Fruit fly (Drosophila melanogaster) whole organism, embryonic: ENCODE results near the gene CG14667.

ENCODE experiments used
- Aef1 ChIP-seq: fragments of 200-800 bp; sonication (Bioruptor generic); IDR thresholded peaks from 3 replicates; pipeline ENCODE4 v1.3.6; 2022; ENCODE audit warnings: missing biosample characterization, missing genetic modification characterization
- Asciz ChIP-seq: fragments of 200-800 bp; sonication (Bioruptor generic); optimal IDR thresholded peaks from 2 replicates; lab custom pipeline; 2017; ENCODE audit warnings: missing biosample characterization, mild to moderate bottlenecking, missing genetic modification characterization, missing genetic modification reagents
- Atf3 ChIP-seq: fragments of 200-800 bp; sonication (Bioruptor generic); optimal IDR thresholded peaks from 3 replicates; lab custom pipeline; 2016; ENCODE audit warnings: missing biosample characterization, missing genetic modification characterization
- CG10209 ChIP-seq: fragments of 200-800 bp; sonication (Bioruptor generic); optimal IDR thresholded peaks from 3 replicates; lab custom pipeline; 2017; ENCODE audit warnings: missing biosample characterization, mild to moderate bottlenecking, missing genetic modification characterization, missing genetic modification reagents
- CG10654 ChIP-seq: fragments of 200-800 bp; sonication (Bioruptor generic); optimal IDR thresholded peaks from 2 replicates; lab custom pipeline; 2016; ENCODE audit warnings: missing biosample characterization, missing genetic modification characterization
- CG10959 ChIP-seq: fragments of 200-800 bp; sonication (Bioruptor generic); IDR thresholded peaks from 2 replicates; pipeline ENCODE4 v1.3.6; 2022; ENCODE audit warnings: missing biosample characterization, missing genetic modification characterization
- CG1233 ChIP-seq: fragments of 200-800 bp; sonication (Bioruptor generic); optimal IDR thresholded peaks from 4 replicates; lab custom pipeline; 2018; ENCODE audit warnings: missing biosample characterization, mild to moderate bottlenecking, missing genetic modification characterization
- CG12659 ChIP-seq: fragments of 200-800 bp; sonication (Bioruptor generic); optimal IDR thresholded peaks from 3 replicates; lab custom pipeline; 2017; ENCODE audit warnings: mild to moderate bottlenecking, missing biosample characterization, missing genetic modification reagents, missing genetic modification characterization
- CG13296 ChIP-seq: fragments of 200-800 bp; sonication (Bioruptor generic); optimal IDR thresholded peaks from 3 replicates; lab custom pipeline; 2018; ENCODE audit warnings: missing biosample characterization, mild to moderate bottlenecking, missing genetic modification characterization
- CG15011 ChIP-seq: fragments of 200-800 bp; sonication (Bioruptor generic); optimal IDR thresholded peaks from 3 replicates; lab custom pipeline; 2018; ENCODE audit warnings: missing biosample characterization, mild to moderate bottlenecking, missing genetic modification characterization
- CG15601 ChIP-seq: fragments of 200-800 bp; sonication (Bioruptor generic); optimal IDR thresholded peaks from 3 replicates; lab custom pipeline; 2019; ENCODE audit warnings: missing biosample characterization, mild to moderate bottlenecking, missing genetic modification characterization, moderate library complexity
- CG30020 ChIP-seq: fragments of 200-800 bp; optimal IDR thresholded peaks from 2 replicates; lab custom pipeline; 2019; ENCODE audit warnings: missing biosample characterization, mild to moderate bottlenecking, missing genetic modification characterization, moderate library complexity
- CG3163 ChIP-seq: fragments of 200-800 bp; sonication (Bioruptor generic); optimal IDR thresholded peaks from 3 replicates; lab custom pipeline; 2016; ENCODE audit warnings: missing biosample characterization, missing genetic modification characterization
- CG3847 ChIP-seq: fragments of 200-800 bp; sonication (Bioruptor generic); IDR thresholded peaks from 2 replicates; pipeline ENCODE4 v1.3.6; 2022; ENCODE audit warnings: missing biosample characterization, missing genetic modification characterization
- CG4617 ChIP-seq: fragments of 200-800 bp; sonication (Bioruptor generic); optimal IDR thresholded peaks from 3 replicates; lab custom pipeline; 2016; ENCODE audit warnings: missing biosample characterization, missing genetic modification characterization, borderline replicate concordance
- CG4854 ChIP-seq: fragments of 200-800 bp; sonication (Bioruptor generic); optimal IDR thresholded peaks from 2 replicates; lab custom pipeline; 2016; ENCODE audit warnings: missing biosample characterization, missing genetic modification characterization, inconsistent platforms
- CG6175 ChIP-seq: fragments of 200-800 bp; sonication (Bioruptor generic); IDR thresholded peaks from 3 replicates; pipeline ENCODE4 v1.3.6; 2022; ENCODE audit warnings: missing biosample characterization, missing genetic modification characterization
- CG6654 ChIP-seq: fragments of 200-800 bp; sonication (Bioruptor generic); optimal IDR thresholded peaks from 2 replicates; lab custom pipeline; 2017; ENCODE audit warnings: missing biosample characterization, mild to moderate bottlenecking, missing genetic modification characterization
- CG6791 ChIP-seq: fragments of 200-800 bp; sonication (Bioruptor generic); IDR thresholded peaks from 3 replicates; pipeline ENCODE4 v1.3.6; 2022; ENCODE audit warnings: missing biosample characterization, missing genetic modification characterization; ENCODE audit not compliant: partially characterized antibody
- CG9215 ChIP-seq: fragments of 200-800 bp; sonication (Bioruptor generic); IDR thresholded peaks from 2 replicates; pipeline ENCODE4 v1.3.6; 2022; ENCODE audit warnings: missing biosample characterization, missing genetic modification characterization
- CG9437 ChIP-seq: fragments of 200-800 bp; sonication (Bioruptor generic); optimal IDR thresholded peaks from 2 replicates; lab custom pipeline; 2018; ENCODE audit warnings: missing biosample characterization, mild to moderate bottlenecking, missing genetic modification characterization
- CG9932 ChIP-seq: fragments of 200-800 bp; sonication (Bioruptor generic); IDR thresholded peaks from 2 replicates; pipeline ENCODE4 v1.3.6; 2022; ENCODE audit warnings: missing biosample characterization, missing genetic modification characterization
- Doc3 ChIP-seq: fragments of 200-800 bp; sonication (Bioruptor generic); IDR thresholded peaks from 3 replicates; pipeline ENCODE4 v1.3.6; 2022; ENCODE audit warnings: missing biosample characterization, missing genetic modification characterization; ENCODE audit not compliant: partially characterized antibody
- E2f1 ChIP-seq: fragments of 200-800 bp; sonication (Bioruptor generic); IDR thresholded peaks from 2 replicates; pipeline ENCODE4 v1.3.6; 2022; ENCODE audit warnings: missing biosample characterization, missing genetic modification characterization
- Eip74EF ChIP-seq, 2 experiments: fragments of 200-800 bp in 1 of 2; fragments of >200 bp in 1 of 2; sonication (Bioruptor generic) in 1 of 2; optimal IDR thresholded peaks; 2 replicates each; lab custom pipeline; 2017 to 2019; ENCODE audit warnings: missing biosample characterization in 2 of 2, missing genetic modification characterization in 2 of 2, mild to moderate bottlenecking in 1 of 2, moderate library complexity in 1 of 2
- GATAe ChIP-seq: fragments of 200-800 bp; sonication (Bioruptor generic); conservative IDR thresholded peaks from 2 replicates; pipeline ENCODE4 v1.3.6; 2022; ENCODE audit warnings: missing biosample characterization, missing genetic modification characterization
- Hmx ChIP-seq: fragments of 200-800 bp; sonication (Bioruptor generic); optimal IDR thresholded peaks from 2 replicates; lab custom pipeline; 2016; ENCODE audit warnings: missing biosample characterization, missing genetic modification characterization
- Kr ChIP-seq: fragments of 200-800 bp; sonication (Bioruptor generic); optimal IDR thresholded peaks from 2 replicates; lab custom pipeline; 2017; ENCODE audit warnings: missing biosample characterization, mild to moderate bottlenecking, missing genetic modification characterization
- Lpt ChIP-seq: fragments of >200 bp; optimal IDR thresholded peaks from 2 replicates; lab custom pipeline; 2018; ENCODE audit warnings: missing biosample characterization, missing genetic modification characterization
- Mad ChIP-seq: fragments of 200-800 bp; sonication (Bioruptor generic); optimal IDR thresholded peaks from 2 replicates; lab custom pipeline; 2016; ENCODE audit warnings: missing biosample characterization, missing genetic modification characterization
- NK7.1 ChIP-seq: fragments of 200-800 bp; sonication (Bioruptor generic); optimal IDR thresholded peaks from 3 replicates; lab custom pipeline; 2016; ENCODE audit warnings: missing biosample characterization, missing genetic modification characterization
- Sox102F ChIP-seq: fragments of 200-800 bp; sonication (Bioruptor generic); optimal IDR thresholded peaks from 2 replicates; lab custom pipeline; 2018; ENCODE audit warnings: missing biosample characterization, mild to moderate bottlenecking, missing genetic modification characterization, moderate library complexity
- Tbp ChIP-seq: fragments of >200 bp; optimal IDR thresholded peaks from 2 replicates; lab custom pipeline; 2018; ENCODE audit warnings: missing biosample characterization, missing genetic modification characterization
- YL-1 ChIP-seq: fragments of 200-800 bp; sonication (Bioruptor generic); optimal IDR thresholded peaks from 3 replicates; lab custom pipeline; 2017; ENCODE audit warnings: missing biosample characterization, mild to moderate bottlenecking, missing genetic modification characterization
- bab2 ChIP-seq: fragments of 200-800 bp; sonication (Bioruptor generic); optimal IDR thresholded peaks from 2 replicates; lab custom pipeline; 2016; ENCODE audit warnings: missing biosample characterization, missing genetic modification characterization
- cato ChIP-seq: fragments of 200-800 bp; sonication (Bioruptor generic); optimal IDR thresholded peaks from 2 replicates; lab custom pipeline; 2016; ENCODE audit warnings: missing biosample characterization, missing genetic modification characterization, borderline replicate concordance
- gcm ChIP-seq: fragments of 200-800 bp; sonication (Bioruptor generic); optimal IDR thresholded peaks from 2 replicates; lab custom pipeline; 2019; ENCODE audit warnings: missing biosample characterization, mild to moderate bottlenecking, missing genetic modification characterization, moderate library complexity
- hbn ChIP-seq: fragments of 200-800 bp; sonication (Bioruptor generic); IDR thresholded peaks from 2 replicates; pipeline ENCODE4 v1.3.6; 2022; ENCODE audit warnings: missing biosample characterization, missing genetic modification characterization; ENCODE audit not compliant: partially characterized antibody
- jumu ChIP-seq: fragments of 200-800 bp; sonication (Bioruptor generic); optimal IDR thresholded peaks from 3 replicates; lab custom pipeline; 2016; ENCODE audit warnings: missing biosample characterization, missing genetic modification characterization
- kay ChIP-seq: fragments of 200-800 bp; sonication (Bioruptor generic); optimal IDR thresholded peaks from 2 replicates; lab custom pipeline; 2016; ENCODE audit warnings: missing biosample characterization, missing genetic modification characterization
- lilli ChIP-seq: fragments of 200-800 bp; sonication (Bioruptor generic); optimal IDR thresholded peaks from 3 replicates; lab custom pipeline; 2016; ENCODE audit warnings: missing biosample characterization, missing genetic modification characterization
- odd ChIP-seq: fragments of 200-800 bp; sonication (Bioruptor generic); optimal IDR thresholded peaks from 2 replicates; lab custom pipeline; 2017; ENCODE audit warnings: missing biosample characterization, mild to moderate bottlenecking, missing genetic modification characterization
- onecut ChIP-seq: fragments of 200-800 bp; sonication (Bioruptor generic); IDR thresholded peaks from 2 replicates; pipeline ENCODE4 v1.3.6; 2022; ENCODE audit warnings: missing biosample characterization, missing genetic modification characterization
- pzg ChIP-seq: fragments of 200-800 bp; sonication (Bioruptor generic); optimal IDR thresholded peaks from 3 replicates; lab custom pipeline; 2018; ENCODE audit warnings: missing biosample characterization, mild to moderate bottlenecking, missing genetic modification characterization, moderate library complexity
- run ChIP-seq: fragments of 200-800 bp; sonication (Bioruptor generic); optimal IDR thresholded peaks from 3 replicates; lab custom pipeline; 2018; ENCODE audit warnings: missing biosample characterization, mild to moderate bottlenecking, missing genetic modification characterization
- salm ChIP-seq: fragments of 200-800 bp; sonication (Bioruptor generic); optimal IDR thresholded peaks from 2 replicates; lab custom pipeline; 2018; ENCODE audit warnings: missing biosample characterization, mild to moderate bottlenecking, missing genetic modification characterization
- slbo ChIP-seq: fragments of 200-800 bp; sonication (Bioruptor generic); IDR thresholded peaks from 2 replicates; pipeline ENCODE4 v1.3.6; 2022; ENCODE audit warnings: missing biosample characterization, missing genetic modification characterization
- so ChIP-seq: fragments of 200-800 bp; sonication (Bioruptor generic); IDR thresholded peaks from 3 replicates; pipeline ENCODE4 v1.3.6; 2022; ENCODE audit warnings: missing biosample characterization, missing genetic modification characterization
- unpg ChIP-seq: fragments of 200-800 bp; sonication (Bioruptor generic); optimal IDR thresholded peaks from 3 replicates; lab custom pipeline; 2018; ENCODE audit warnings: missing biosample characterization, mild to moderate bottlenecking, missing genetic modification characterization, moderate library complexity

The CG14667 gene

DNA sequence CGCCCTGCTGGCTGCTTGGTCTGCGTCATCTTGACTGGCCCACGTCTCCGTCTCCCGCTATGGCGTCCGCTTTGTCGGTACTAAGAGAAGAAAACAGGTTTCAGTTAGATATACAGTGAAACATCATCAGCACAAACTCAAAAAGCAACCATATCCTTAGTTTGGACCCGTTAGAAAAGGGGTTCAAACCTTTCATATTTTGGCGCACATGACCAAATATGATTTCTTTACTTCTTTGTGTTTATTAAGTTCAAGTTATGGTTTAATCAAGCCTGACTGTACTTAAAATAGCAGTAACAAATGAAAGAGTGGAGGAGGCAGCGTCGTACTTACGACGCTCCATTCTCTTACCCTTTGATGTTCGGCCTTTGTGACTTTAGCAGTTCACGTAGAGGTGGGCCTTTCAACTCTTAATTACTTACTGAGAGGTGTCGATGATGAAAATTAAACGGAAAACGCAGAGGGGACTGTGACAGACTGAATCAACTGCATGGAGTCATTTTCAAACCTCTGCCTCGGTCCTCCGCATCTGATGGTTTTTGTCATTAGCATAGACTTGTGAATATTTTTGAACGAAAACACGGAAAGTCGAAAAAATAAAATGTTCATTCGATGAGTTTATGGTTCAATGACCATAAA is 13.0 kb upstream of the CG14667 start (continued):
- peak; percentile 63 for TF ChIP-seq run
- TF ChIP-seq CG10654: peak; percentile 62
- TF ChIP-seq unpg (GFP tag; lab: Kevin White, UChicago): peak; percentile 85
- TF ChIP-seq CG9437 (GFP tag; lab: Kevin White, UChicago): peak; percentile 40
- TF ChIP-seq NK7.1 (GFP tag; lab: Kevin White, UChicago): peak; percentile 61
- peak; percentile 87 for TF ChIP-seq CG3847 (GFP tag; lab: Robert Waterston, UW)
- TF ChIP-seq CG6654 (GFP tag; lab: Kevin White, UChicago): peak; percentile 55
- peak; percentile 73 for TF ChIP-seq CG3163 (GFP tag; lab: Kevin White, UChicago)
- peak; percentile 65 for TF ChIP-seq CG4854 (GFP tag; lab: Kevin White, UChicago)
- TF ChIP-seq CG1233 (GFP tag; lab: Kevin White, UChicago): peak; percentile 61
- TF ChIP-seq jumu: peak; percentile 88
- peak; percentile 93 for TF ChIP-seq CG9932
- peak; percentile 82 for TF ChIP-seq CG10209
- TF ChIP-seq CG12659 (GFP tag; lab: Kevin White, UChicago): peak; percentile 75
- TF ChIP-seq cato: peak; percentile 46
- no peak for TF ChIP-seq Lpt
- TF ChIP-seq kay (GFP tag; lab: Kevin White, UChicago): peak; percentile 85
- TF ChIP-seq Mad (GFP tag; lab: Kevin White, UChicago): peak; percentile 74
- TF ChIP-seq Eip74EF (GFP tag; optimal IDR thresholded peaks at IDR 0.05; lab: Kevin White, UChicago): peak in 1 of 2 experiments; percentile 77
- TF ChIP-seq CG15601 (tag; lab: Kevin White, UChicago): peak; percentile 67
- TF ChIP-seq E2f1 (GFP tag; lab: Robert Waterston, UW): peak; percentile 81
- peak; percentile 71 for TF ChIP-seq onecut
- TF ChIP-seq CG10959 (GFP tag; lab: Robert Waterston, UW): peak; percentile 67
- TF ChIP-seq Hmx (GFP tag; lab: Kevin White, UChicago): no peak
- TF ChIP-seq YL-1 (GFP tag; lab: Kevin White, UChicago): no peak
- no peak for TF ChIP-seq CG6791
- peak; percentile 67 for TF ChIP-seq odd (GFP tag; lab: Kevin White, UChicago)
- TF ChIP-seq CG13296 (GFP tag; lab: Kevin White, UChicago): peak; percentile 71
- no peak for TF ChIP-seq Doc3 (GFP tag; lab: Robert Waterston, UW)
- TF ChIP-seq Aef1: peak; percentile 75
- TF ChIP-seq Tbp (GFP tag; lab: Kevin White, UChicago): no peak
- TF ChIP-seq CG30020: no peak
- peak; percentile 61; the same call in 1 of the 2 replicates for TF ChIP-seq CG9215 (GFP tag; lab: Robert Waterston, UW)
- peak; percentile 56 for TF ChIP-seq gcm (GFP tag; lab: Kevin White, UChicago)
- TF ChIP-seq Asciz (GFP tag; lab: Kevin White, UChicago): peak; percentile 70
- peak; percentile 68 for TF ChIP-seq salm (tag; lab: Kevin White, UChicago)
- no peak for TF ChIP-seq Kr
- peak; percentile 39; the same call in 1 of the 2 replicates for TF ChIP-seq GATAe (GFP tag; lab: Robert Waterston, UW)
- peak; percentile 51 for TF ChIP-seq Atf3
- TF ChIP-seq pzg (GFP tag; lab: Kevin White, UChicago): no peak
- TF ChIP-seq so: peak; percentile 87; the same call in 2 of the 3 replicates
- TF ChIP-seq lilli: peak; percentile 91
- peak; percentile 37 for TF ChIP-seq CG4617
- TF ChIP-seq slbo (GFP tag; lab: Robert Waterston, UW): peak; percentile 92
- TF ChIP-seq bab2: peak; percentile 80
- peak; percentile 88 for TF ChIP-seq Sox102F (GFP tag; lab: Kevin White, UChicago)
- TF ChIP-seq CG6175 (GFP tag; lab: Robert Waterston, UW): 0 out of 3 replicates have a peak, but pooled peaks have one; percentile 68
- TF ChIP-seq CG15011 (GFP tag; lab: Kevin White, UChicago): peak; percentile 18
- TF ChIP-seq hbn (GFP tag; lab: Robert Waterston, UW): no peak
